Worm (Caenorhabditis elegans): Measurements from ENCODE around the gene clp-10.

clp-10 gene

DNA sequence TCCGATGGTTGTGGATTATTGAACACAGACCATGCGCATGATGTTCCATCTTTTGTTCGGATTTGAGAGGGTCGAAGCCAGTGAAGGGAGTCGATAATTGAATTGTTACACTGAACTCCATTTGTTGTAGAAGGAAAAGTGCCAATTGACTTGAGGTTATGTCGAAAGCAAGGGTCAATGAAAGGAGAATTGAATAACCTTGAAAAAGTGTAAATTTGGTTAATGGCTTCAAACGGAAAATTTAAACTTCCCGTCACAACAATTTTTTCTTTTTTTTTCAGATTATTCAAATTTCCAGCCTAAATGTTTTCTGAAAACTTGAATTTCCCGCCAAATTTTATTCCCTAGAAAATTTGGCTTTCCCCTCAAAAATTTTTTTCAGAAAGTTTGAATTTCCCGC is at the start of gene clp-10:
TSS of gene clp-10 (minus strand) at position 101 of the 400 bp plus-strand sequence.
- TF ChIP-seq aha-1 (tag; optimal IDR thresholded peaks at IDR 0.05) (no peak), fos-1 (tag; optimal IDR thresholded peaks at IDR 0.05) (no peak)

DNA sequence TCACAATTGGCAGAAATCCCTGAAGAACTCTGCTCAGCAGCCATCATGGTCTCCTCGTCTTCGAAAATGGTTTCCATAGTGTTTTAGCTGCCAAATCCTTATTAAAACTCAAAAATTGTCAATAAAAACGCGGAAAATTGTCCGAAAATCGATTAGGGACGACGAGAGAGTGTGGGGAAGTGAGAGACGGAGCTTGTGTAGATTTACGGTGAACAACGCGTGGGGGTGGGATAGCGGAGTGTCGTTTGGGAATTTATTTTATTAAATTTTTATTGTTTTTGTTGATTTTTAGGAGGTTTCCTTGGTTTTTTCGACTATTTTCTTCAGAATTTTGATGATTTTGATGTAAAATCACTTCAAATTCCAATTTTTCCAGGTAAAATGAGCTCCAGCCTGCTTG is 49.2 kb upstream of the clp-10 start, which contains the start of the genes F54C4.4 and mrpl-40:
TSS of gene F54C4.4 (minus strand) at position 199 of the 400 bp plus-strand sequence.
TSS of gene mrpl-40 (plus strand) at position 377 of the 400 bp plus-strand sequence.
- TF ChIP-seq nhr-20 (tag; optimal IDR thresholded peaks at IDR 0.05) (peak; percentile 53), sup-37 (GFP tag; optimal IDR thresholded peaks at IDR 0.05) (no peak), hpl-2 (GFP tag; optimal IDR thresholded peaks at IDR 0.05) (peak; percentile 11), nhr-77 (tag; optimal IDR thresholded peaks at IDR 0.05) (peak; percentile 18), unc-86 (tag; optimal IDR thresholded peaks at IDR 0.05) (peak; percentile 72), dpl-1 (GFP tag; optimal IDR thresholded peaks at IDR 0.05) (peak; percentile 45 to 67 (median 65)), xbp-1 (tag; optimal IDR thresholded peaks at IDR 0.05) (peak; percentile 72), lin-15B (tag; optimal IDR thresholded peaks at IDR 0.05) (peak; percentile 46), hlh-17 (GFP tag; optimal IDR thresholded peaks at IDR 0.05; ENCODE audit: borderline replicate concordance) (no peak), nhr-85 (tag) (peak; percentile 81), nhr-71 (tag; optimal IDR thresholded peaks at IDR 0.05) (peak; percentile 76), isw-1 (GFP tag; IDR thresholded peaks at IDR 0.05) (peak; percentile 74), egl-13 (tag; optimal IDR thresholded peaks at IDR 0.05) (peak; percentile 23), unc-130 (tag; optimal IDR thresholded peaks at IDR 0.05) (peak; percentile 62), lin-35 (GFP tag; optimal IDR thresholded peaks at IDR 0.05) (peak; percentile 67 to 81), tbx-2 (tag; optimal IDR thresholded peaks at IDR 0.05) (peak; percentile 69), ztf-11 (tag; optimal IDR thresholded peaks at IDR 0.05) (peak in 1 of 2 experiments; percentile 57), sox-4 (tag; optimal IDR thresholded peaks at IDR 0.05) (no peak), elt-2 (tag; optimal IDR thresholded peaks at IDR 0.05) (no peak), zip-4 (GFP tag; optimal IDR thresholded peaks at IDR 0.05) (no peak), hlh-4 (tag; optimal IDR thresholded peaks at IDR 0.05) (no peak), jun-1 (tag; optimal IDR thresholded peaks at IDR 0.05) (peak; percentile 66), dsc-1 (tag; optimal IDR thresholded peaks at IDR 0.05) (peak; percentile 58), fkh-8 (tag; optimal IDR thresholded peaks at IDR 0.05) (peak; percentile 62), mdl-1 (tag; optimal IDR thresholded peaks at IDR 0.05) (peak in 1 of 2 experiments; percentile 34), skn-1 (tag; optimal IDR thresholded peaks at IDR 0.05) (peak; percentile 29), F16B12.6 (tag; optimal IDR thresholded peaks at IDR 0.05) (peak; percentile 36), lsy-2 (tag; optimal IDR thresholded peaks at IDR 0.05) (peak; percentile 81 to 83), nhr-47 (tag; optimal IDR thresholded peaks at IDR 0.05) (peak; percentile 84), mep-1 (tag; optimal IDR thresholded peaks at IDR 0.05) (peak; percentile 61), efl-3 (GFP tag; optimal IDR thresholded peaks at IDR 0.05) (no peak), pag-3 (tag; optimal IDR thresholded peaks at IDR 0.05; ENCODE audit: borderline replicate concordance, insufficient read depth) (no peak), C16A3.4 (tag; optimal IDR thresholded peaks at IDR 0.05) (peak; percentile 74), snpc-4 (tag; optimal IDR thresholded peaks at IDR 0.05) (peak; percentile 20), blmp-1 (tag; optimal IDR thresholded peaks at IDR 0.05) (peak; percentile 14), nhr-19 (GFP tag; conservative IDR thresholded peaks at IDR 0.05) (peak; percentile 58), efl-1 (optimal IDR thresholded peaks at IDR 0.05) (peak; percentile 72 to 77), efl-1 (GFP tag; optimal IDR thresholded peaks at IDR 0.05 in 1 of 2) (peak; percentile 63 to 96), vab-15 (tag; optimal IDR thresholded peaks at IDR 0.05) (no peak), nhr-90 (tag; optimal IDR thresholded peaks at IDR 0.05; ENCODE audit: poor library complexity) (peak; percentile 59), nhr-28 (tag; optimal IDR thresholded peaks at IDR 0.05) (no peak), irx-1 (tag; optimal IDR thresholded peaks at IDR 0.05) (peak; percentile 57), fos-1 (tag; optimal IDR thresholded peaks at IDR 0.05) (peak; percentile 25), pax-3 (tag; optimal IDR thresholded peaks at IDR 0.05) (peak; percentile 40), ceh-82 (tag; optimal IDR thresholded peaks at IDR 0.05) (peak; percentile 56 to 87 (median 59)), lin-13 (GFP tag; optimal IDR thresholded peaks at IDR 0.05) (peak; percentile 61), snu-23 (GFP tag; optimal IDR thresholded peaks at IDR 0.05) (peak; percentile 86), Y116A8C.19 (tag; optimal IDR thresholded peaks at IDR 0.05; ENCODE audit: borderline replicate concordance) (no peak), swsn-7 (tag; optimal IDR thresholded peaks at IDR 0.05) (peak; percentile 76), mab-9 (GFP tag; IDR thresholded peaks at IDR 0.05) (no peak)

Measured in whole organism, L1 larva.